Fruit fly (Drosophila melanogaster) whole organism, prepupa: ENCODE measurements around the gene nerfin-1.
"Not testable (repeated sequence)": the region's sequence is repeated elsewhere in the genome, so short reads cannot be mapped to it uniquely, and the experiment has no call there.

Experiments
- Blimp-1 ChIP-seq: fragments of 200-800 bp; sonication (Bioruptor generic); optimal IDR thresholded peaks from 3 replicates; lab custom pipeline; 2017; ENCODE audit warnings: missing biosample characterization, missing genetic modification characterization, mild to moderate bottlenecking, moderate library complexity, missing genetic modification reagents
- CG11294 ChIP-seq: fragments of 200-800 bp; sonication (Bioruptor generic); IDR thresholded peaks from 2 replicates; pipeline ENCODE4 v1.3.6; 2022; ENCODE audit warnings: missing biosample characterization, missing genetic modification characterization
- CG8119 ChIP-seq: fragments of 200-800 bp; sonication (Bioruptor generic); IDR thresholded peaks from 3 replicates; pipeline ENCODE4 v1.3.6; 2022; ENCODE audit warnings: missing biosample characterization, missing genetic modification characterization
- Eip75B ChIP-seq: fragments of 200-800 bp; sonication (Bioruptor generic); optimal IDR thresholded peaks from 3 replicates; lab custom pipeline; 2016; ENCODE audit warnings: missing biosample characterization, missing genetic modification characterization
- Hr39 ChIP-seq: fragments of 200-800 bp; sonication (Bioruptor generic); optimal IDR thresholded peaks from 2 replicates; lab custom pipeline; 2016; ENCODE audit warnings: missing biosample characterization, missing genetic modification characterization

dm6 chr3L:865096-865495 is 43.8 kb upstream of the nerfin-1 start, which contains the start of gene CG12502:
- TF ChIP-seq Eip75B (GFP tag; lab: Kevin White, UChicago); Hr39; CG11294 (GFP tag; lab: Robert Waterston, UW); Blimp-1; CG8119 (GFP tag; lab: Robert Waterston, UW): not testable (repeated sequence)
